Fruit fly (Drosophila melanogaster) whole organism, embryonic: ENCODE data around the gene ewg.

Experiments
- B-H1 ChIP-seq: fragments of 200-800 bp; sonication (Bioruptor generic); IDR thresholded peaks from 3 replicates; pipeline ENCODE4 v1.3.6; 2022; ENCODE audit warnings: missing biosample characterization, missing genetic modification characterization
- CG10147 ChIP-seq: fragments of 200-800 bp; sonication (Bioruptor generic); optimal IDR thresholded peaks from 2 replicates; lab custom pipeline; 2019; ENCODE audit warnings: missing biosample characterization, mild to moderate bottlenecking, missing genetic modification characterization, moderate library complexity
- CG10462 ChIP-seq: fragments of 200-800 bp; sonication (Bioruptor generic); optimal IDR thresholded peaks from 2 replicates; lab custom pipeline; 2016; ENCODE audit warnings: missing biosample characterization, missing genetic modification characterization
- CG11085 ChIP-seq: fragments of 200-800 bp; sonication (Bioruptor generic); IDR thresholded peaks from 2 replicates; pipeline ENCODE4 v1.3.6; 2022; ENCODE audit warnings: missing biosample characterization, missing genetic modification characterization
- CG1233 ChIP-seq: fragments of 200-800 bp; sonication (Bioruptor generic); optimal IDR thresholded peaks from 4 replicates; lab custom pipeline; 2018; ENCODE audit warnings: missing biosample characterization, mild to moderate bottlenecking, missing genetic modification characterization
- CG15696 ChIP-seq: fragments of 200-800 bp; sonication (Bioruptor generic); optimal IDR thresholded peaks from 2 replicates; lab custom pipeline; 2019; ENCODE audit warnings: missing biosample characterization, mild to moderate bottlenecking, missing genetic modification characterization, moderate library complexity
- CG17829 ChIP-seq: fragments of 200-800 bp; optimal IDR thresholded peaks from 2 replicates; lab custom pipeline; 2019; ENCODE audit warnings: missing biosample characterization, mild to moderate bottlenecking, missing genetic modification characterization, moderate library complexity
- CG2202 ChIP-seq: fragments of 200-800 bp; sonication (Bioruptor generic); optimal IDR thresholded peaks from 2 replicates; lab custom pipeline; 2018; ENCODE audit warnings: missing biosample characterization, mild to moderate bottlenecking, missing genetic modification characterization
- CG2678 ChIP-seq: fragments of 200-800 bp; sonication (Bioruptor generic); optimal IDR thresholded peaks from 3 replicates; lab custom pipeline; 2019; ENCODE audit warnings: missing biosample characterization, mild to moderate bottlenecking, missing genetic modification characterization, moderate library complexity
- CG30020 ChIP-seq: fragments of 200-800 bp; optimal IDR thresholded peaks from 2 replicates; lab custom pipeline; 2019; ENCODE audit warnings: missing biosample characterization, mild to moderate bottlenecking, missing genetic modification characterization, moderate library complexity
- CG3838 ChIP-seq: fragments of 200-800 bp; sonication (Bioruptor generic); optimal IDR thresholded peaks from 3 replicates; lab custom pipeline; 2016; ENCODE audit warnings: missing biosample characterization, missing genetic modification characterization
- CG3995 ChIP-seq: fragments of 200-800 bp; sonication (Bioruptor generic); optimal IDR thresholded peaks from 3 replicates; lab custom pipeline; 2016; ENCODE audit warnings: missing biosample characterization, missing genetic modification characterization
- CG4617 ChIP-seq: fragments of 200-800 bp; sonication (Bioruptor generic); optimal IDR thresholded peaks from 3 replicates; lab custom pipeline; 2016; ENCODE audit warnings: missing biosample characterization, missing genetic modification characterization, borderline replicate concordance
- CG9727 ChIP-seq: fragments of 200-800 bp; sonication (Bioruptor generic); optimal IDR thresholded peaks from 3 replicates; lab custom pipeline; 2017; ENCODE audit warnings: missing biosample characterization, mild to moderate bottlenecking, missing genetic modification characterization
- Dip2 ChIP-seq: fragments of 200-800 bp; sonication (Bioruptor generic); IDR thresholded peaks from 2 replicates; pipeline ENCODE4 v1.3.6; 2022; ENCODE audit warnings: missing biosample characterization, missing genetic modification characterization
- Dref ChIP-seq: fragments of 200-800 bp; sonication (Bioruptor generic); IDR thresholded peaks from 2 replicates; pipeline ENCODE4 v1.3.6; 2022; ENCODE audit warnings: missing biosample characterization, missing genetic modification characterization
- Meics ChIP-seq: fragments of 200-800 bp; sonication (Bioruptor generic); optimal IDR thresholded peaks from 2 replicates; lab custom pipeline; 2017; ENCODE audit warnings: missing biosample characterization, mild to moderate bottlenecking, missing genetic modification characterization
- Optix ChIP-seq: fragments of 200-800 bp; sonication (Bioruptor generic); IDR thresholded peaks from 3 replicates; pipeline ENCODE4 v1.3.6; 2022; ENCODE audit warnings: missing biosample characterization, missing genetic modification characterization
- Rx ChIP-seq: fragments of 200-800 bp; sonication (Bioruptor generic); IDR thresholded peaks from 2 replicates; pipeline ENCODE4 v1.3.6; 2022; ENCODE audit warnings: missing biosample characterization, missing genetic modification characterization
- TFAM ChIP-seq: fragments of 200-800 bp; sonication (Bioruptor generic); optimal IDR thresholded peaks from 2 replicates; lab custom pipeline; 2017; ENCODE audit warnings: missing biosample characterization, missing genetic modification characterization, inconsistent platforms
- Usf ChIP-seq: fragments of 200-800 bp; sonication (Bioruptor generic); optimal IDR thresholded peaks from 2 replicates; lab custom pipeline; 2017; ENCODE audit warnings: missing genotype, missing biosample characterization, missing genetic modification characterization
- aop ChIP-seq: fragments of 200-800 bp; sonication (Bioruptor generic); IDR thresholded peaks from 2 replicates; pipeline ENCODE4 v1.3.6; 2022; ENCODE audit warnings: missing biosample characterization, missing genetic modification characterization
- chn ChIP-seq: fragments of 200-800 bp; sonication (Bioruptor generic); optimal IDR thresholded peaks from 2 replicates; lab custom pipeline; 2016; ENCODE audit warnings: missing biosample characterization, missing genetic modification characterization
- dmrt11E ChIP-seq: fragments of 200-800 bp; sonication (Bioruptor generic); optimal IDR thresholded peaks from 3 replicates; lab custom pipeline; 2018; ENCODE audit warnings: missing biosample characterization, mild to moderate bottlenecking, missing genetic modification characterization, moderate library complexity
- dysf ChIP-seq: fragments of 200-800 bp; sonication (Bioruptor generic); IDR thresholded peaks from 3 replicates; pipeline ENCODE4 v1.3.6; 2022; ENCODE audit warnings: missing biosample characterization, missing genetic modification characterization
- ftz-f1 ChIP-seq: fragments of 200-800 bp; sonication (Bioruptor generic); optimal IDR thresholded peaks from 2 replicates; lab custom pipeline; 2016; ENCODE audit warnings: missing biosample characterization, missing genetic modification characterization
- h ChIP-seq: fragments of >200 bp; optimal IDR thresholded peaks from 2 replicates; lab custom pipeline; 2017
- lilli ChIP-seq: fragments of 200-800 bp; sonication (Bioruptor generic); optimal IDR thresholded peaks from 3 replicates; lab custom pipeline; 2016; ENCODE audit warnings: missing biosample characterization, missing genetic modification characterization
- lmd ChIP-seq: fragments of 200-800 bp; sonication (Bioruptor generic); IDR thresholded peaks from 2 replicates; pipeline ENCODE4 v1.3.6; 2022; ENCODE audit warnings: missing biosample characterization, missing genetic modification characterization
- oc ChIP-seq: fragments of 200-800 bp; sonication (Bioruptor generic); optimal IDR thresholded peaks from 2 replicates; lab custom pipeline; 2018; ENCODE audit warnings: missing biosample characterization, mild to moderate bottlenecking, missing genetic modification characterization, moderate library complexity
- pb ChIP-seq: fragments of 200-800 bp; sonication (Bioruptor generic); optimal IDR thresholded peaks from 3 replicates; lab custom pipeline; 2016; ENCODE audit warnings: missing biosample characterization, missing genetic modification characterization
- psq ChIP-seq: fragments of 200-800 bp; sonication (Bioruptor generic); optimal IDR thresholded peaks from 2 replicates; lab custom pipeline; 2017; ENCODE audit warnings: missing biosample characterization, missing genetic modification characterization
- sr ChIP-seq: fragments of 200-800 bp; sonication (Bioruptor generic); IDR thresholded peaks from 3 replicates; pipeline ENCODE4 v1.3.6; 2022; ENCODE audit warnings: missing biosample characterization, missing genetic modification characterization
- trh ChIP-seq: fragments of 200-800 bp; sonication (Bioruptor generic); optimal IDR thresholded peaks from 2 replicates; lab custom pipeline; 2016; ENCODE audit warnings: missing biosample characterization, missing genetic modification characterization
- vfl ChIP-seq: fragments of 200-800 bp; sonication (Bioruptor generic); optimal IDR thresholded peaks from 2 replicates; lab custom pipeline; 2016; ENCODE audit warnings: missing biosample characterization, missing genetic modification characterization

ewg gene

dm6 chrX:245802-246201 lies 33.7 kb downstream of the ewg start, which contains the start of the genes CG3038 and G9a (continued):
- no peak for TF ChIP-seq Dref
- TF ChIP-seq CG2202 (tag; lab: Kevin White, UChicago) = no peak
- TF ChIP-seq CG10462 (GFP tag; lab: Kevin White, UChicago) = no peak
- peak; percentile 51 for TF ChIP-seq lilli
- TF ChIP-seq Usf = no peak
- no peak for TF ChIP-seq CG1233
- peak; percentile 34 for TF ChIP-seq ftz-f1 (GFP tag; lab: Kevin White, UChicago)
- TF ChIP-seq CG17829 (tag; lab: Kevin White, UChicago) = peak; percentile 63
- no peak for TF ChIP-seq trh (GFP tag; lab: Kevin White, UChicago)
- TF ChIP-seq CG15696 (tag; lab: Kevin White, UChicago) = peak; percentile 31
- peak; percentile 41 for TF ChIP-seq chn (GFP tag; lab: Kevin White, UChicago)
- no peak for TF ChIP-seq oc (tag; lab: Kevin White, UChicago)
- TF ChIP-seq CG4617 (GFP tag; lab: Kevin White, UChicago) = peak; percentile 91
- TF ChIP-seq CG10147 = peak; percentile 46
- no peak for TF ChIP-seq lmd (GFP tag; lab: Robert Waterston, UW)
- no peak for TF ChIP-seq aop (GFP tag; lab: Robert Waterston, UW)
- no peak for TF ChIP-seq Optix
- TF ChIP-seq B-H1 (GFP tag; lab: Robert Waterston, UW) = no peak
- no peak for TF ChIP-seq CG2678 (tag; lab: Kevin White, UChicago)
- no peak for TF ChIP-seq CG3838
- no peak for TF ChIP-seq dysf
- no peak for TF ChIP-seq Meics (GFP tag; lab: Kevin White, UChicago)
- no peak for TF ChIP-seq Rx (GFP tag; lab: Robert Waterston, UW)
- peak; percentile 84 for TF ChIP-seq CG3995 (GFP tag; lab: Kevin White, UChicago)
- no peak for TF ChIP-seq h (lab: Kevin White, UChicago)
- no peak for TF ChIP-seq CG11085 (GFP tag; lab: Robert Waterston, UW)
- no peak for TF ChIP-seq sr (GFP tag; lab: Robert Waterston, UW)
- TF ChIP-seq pb (GFP tag; lab: Kevin White, UChicago) = peak; percentile 8
- no peak for TF ChIP-seq vfl (GFP tag; lab: Kevin White, UChicago)
- TF ChIP-seq Dip2 (GFP tag; lab: Robert Waterston, UW) = no peak
- TF ChIP-seq CG9727 (GFP tag; lab: Kevin White, UChicago) = no peak
- TF ChIP-seq TFAM (GFP tag; lab: Kevin White, UChicago) = no peak
- no peak for TF ChIP-seq psq
- peak; percentile 11 for TF ChIP-seq dmrt11E (tag; lab: Kevin White, UChicago)
- peak; percentile 76 for TF ChIP-seq CG30020 (tag; lab: Kevin White, UChicago)
